Worm (Caenorhabditis elegans) whole organism, L4/young adult: ENCODE results near the gene cat-1.

Experiments used
- W03F9.2 ChIP-seq: fragments of 150-350 bp; optimal IDR thresholded peaks from 2 replicates; lab custom pipeline; 2014; ENCODE audit warnings: missing biosample characterization, missing genetic modification characterization
- dao-5 ChIP-seq: sonication (generic microtip); optimal IDR thresholded peaks from 2 replicates; lab custom pipeline; 2016; ENCODE audit warnings: missing genotype, missing genetic modification characterization, moderate library complexity, missing compliant biosample characterization
- him-1 ChIP-seq: sonication (generic microtip); optimal IDR thresholded peaks from 2 replicates; lab custom pipeline; 2016; ENCODE audit warnings: missing genotype, missing genetic modification reagents, missing genetic modification characterization, missing compliant biosample characterization

DNA sequence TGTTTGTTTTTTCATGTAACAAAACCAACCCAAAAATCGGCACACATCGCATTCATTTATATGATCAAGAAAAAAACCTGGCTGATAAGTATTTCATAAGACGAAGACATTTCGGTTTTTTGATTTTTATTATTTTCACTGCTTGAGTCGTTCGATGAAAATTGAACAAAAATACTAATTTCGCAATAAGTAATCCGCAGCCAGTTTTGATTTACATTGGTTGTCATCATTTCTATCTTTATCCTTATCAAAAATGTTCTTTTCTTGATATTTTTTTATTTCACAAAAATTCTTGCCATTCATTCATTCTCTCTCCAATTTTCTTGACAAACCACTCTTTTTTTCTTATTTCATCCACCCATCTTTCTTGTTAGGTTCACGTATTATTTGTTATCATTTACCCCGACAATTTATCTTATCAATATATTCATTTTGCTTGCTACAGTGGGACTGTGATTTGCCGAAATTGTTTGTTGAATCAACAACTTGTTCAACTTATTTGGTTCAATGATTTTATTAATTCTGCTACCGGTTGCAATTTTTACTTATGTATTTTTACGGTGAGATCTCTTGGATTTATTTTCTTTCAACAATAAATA is 3.6 kb upstream of the cat-1 start, which contains the start of gene cyp-43A1:
- TF ChIP-seq him-1 (no peak), dao-5 (tag; lab: Kevin White, UChicago) (no peak), W03F9.2 (tag; lab: Kevin White, UChicago) (no peak)
